Fruit fly (Drosophila melanogaster) whole organism, embryonic: ENCODE measurements around the gene SdicC.
A peak's percentile ranks its signal among the peaks of the same experiment; 100 is the strongest.

Source experiments
- Antp ChIP-seq: fragments of 200-800 bp; sonication (Bioruptor generic); optimal IDR thresholded peaks from 3 replicates; lab custom pipeline; 2016; ENCODE audit warnings: missing biosample characterization, missing genetic modification characterization
- CG10431 ChIP-seq: fragments of 200-800 bp; sonication (Bioruptor generic); optimal IDR thresholded peaks from 3 replicates; lab custom pipeline; 2018; ENCODE audit warnings: missing biosample characterization, mild to moderate bottlenecking, missing genetic modification characterization
- CG12104 ChIP-seq: fragments of 200-800 bp; sonication (Bioruptor generic); optimal IDR thresholded peaks from 3 replicates; lab custom pipeline; 2016; ENCODE audit warnings: missing biosample characterization, missing genetic modification characterization
- CG12299 ChIP-seq: fragments of 200-800 bp; sonication (Bioruptor generic); optimal IDR thresholded peaks from 2 replicates; lab custom pipeline; 2018; ENCODE audit warnings: missing biosample characterization, mild to moderate bottlenecking, missing genetic modification characterization
- CG1233 ChIP-seq: fragments of 200-800 bp; sonication (Bioruptor generic); optimal IDR thresholded peaks from 4 replicates; lab custom pipeline; 2018; ENCODE audit warnings: missing biosample characterization, mild to moderate bottlenecking, missing genetic modification characterization
- CG12391 ChIP-seq: fragments of 200-800 bp; sonication (Bioruptor generic); optimal IDR thresholded peaks from 3 replicates; lab custom pipeline; 2018; ENCODE audit warnings: missing biosample characterization, mild to moderate bottlenecking, missing genetic modification characterization, moderate library complexity
- CG12659 ChIP-seq: fragments of 200-800 bp; sonication (Bioruptor generic); optimal IDR thresholded peaks from 3 replicates; lab custom pipeline; 2017; ENCODE audit warnings: mild to moderate bottlenecking, missing biosample characterization, missing genetic modification reagents, missing genetic modification characterization
- CG13624 ChIP-seq: fragments of 200-800 bp; sonication (Bioruptor generic); optimal IDR thresholded peaks from 2 replicates; lab custom pipeline; 2016; ENCODE audit warnings: missing biosample characterization, missing genetic modification characterization
- CG14710 ChIP-seq: fragments of 200-800 bp; sonication (Bioruptor generic); optimal IDR thresholded peaks from 3 replicates; lab custom pipeline; 2019; ENCODE audit warnings: missing biosample characterization, mild to moderate bottlenecking, missing genetic modification characterization, moderate library complexity
- CG16815 ChIP-seq: fragments of 200-800 bp; sonication (Bioruptor generic); optimal IDR thresholded peaks from 3 replicates; lab custom pipeline; 2017; ENCODE audit warnings: missing biosample characterization, mild to moderate bottlenecking, missing genetic modification characterization
- CG17186 ChIP-seq: fragments of 200-800 bp; sonication (Bioruptor generic); optimal IDR thresholded peaks from 3 replicates; lab custom pipeline; 2017; ENCODE audit warnings: missing biosample characterization, missing genetic modification reagents, missing genetic modification characterization
- CG17912 ChIP-seq: fragments of 200-800 bp; sonication (Bioruptor generic); optimal IDR thresholded peaks from 2 replicates; lab custom pipeline; 2018; ENCODE audit warnings: missing biosample characterization, mild to moderate bottlenecking, missing genetic modification characterization
- CG2129 ChIP-seq: fragments of 200-800 bp; sonication (Bioruptor generic); IDR thresholded peaks from 2 replicates; pipeline ENCODE4 v1.3.6; 2022; ENCODE audit warnings: missing biosample characterization, missing genetic modification characterization; ENCODE audit not compliant: partially characterized antibody
- CG2712 ChIP-seq: fragments of 200-800 bp; optimal IDR thresholded peaks from 3 replicates; lab custom pipeline; 2019; ENCODE audit warnings: missing biosample characterization, mild to moderate bottlenecking, missing genetic modification characterization, moderate library complexity
- CG34224 ChIP-seq: fragments of 200-800 bp; sonication (Bioruptor generic); IDR thresholded peaks from 3 replicates; pipeline ENCODE4 v1.3.6; 2022; ENCODE audit warnings: missing biosample characterization, missing genetic modification characterization; ENCODE audit not compliant: partially characterized antibody
- CG3995 ChIP-seq: fragments of 200-800 bp; sonication (Bioruptor generic); optimal IDR thresholded peaks from 3 replicates; lab custom pipeline; 2016; ENCODE audit warnings: missing biosample characterization, missing genetic modification characterization
- CG42726 ChIP-seq: fragments of 200-800 bp; sonication (Bioruptor generic); IDR thresholded peaks from 2 replicates; pipeline ENCODE4 v1.3.6; 2022; ENCODE audit warnings: missing biosample characterization, missing genetic modification characterization; ENCODE audit not compliant: partially characterized antibody
- CG4617 ChIP-seq: fragments of 200-800 bp; sonication (Bioruptor generic); optimal IDR thresholded peaks from 3 replicates; lab custom pipeline; 2016; ENCODE audit warnings: missing biosample characterization, missing genetic modification characterization, borderline replicate concordance
- CG4707 ChIP-seq: fragments of 200-800 bp; sonication (Bioruptor generic); optimal IDR thresholded peaks from 2 replicates; lab custom pipeline; 2018; ENCODE audit warnings: missing biosample characterization, mild to moderate bottlenecking, missing genetic modification characterization, moderate library complexity
- CG6791 ChIP-seq: fragments of 200-800 bp; sonication (Bioruptor generic); IDR thresholded peaks from 3 replicates; pipeline ENCODE4 v1.3.6; 2022; ENCODE audit warnings: missing biosample characterization, missing genetic modification characterization; ENCODE audit not compliant: partially characterized antibody
- CG7357 ChIP-seq: fragments of 200-800 bp; sonication (Bioruptor generic); IDR thresholded peaks from 3 replicates; pipeline ENCODE4 v1.3.6; 2022; ENCODE audit warnings: missing biosample characterization, missing genetic modification characterization
- CG8944 ChIP-seq: fragments of 200-800 bp; sonication (Bioruptor generic); optimal IDR thresholded peaks from 3 replicates; lab custom pipeline; 2016; ENCODE audit warnings: missing biosample characterization, missing genetic modification characterization
- CG9932 ChIP-seq: fragments of 200-800 bp; sonication (Bioruptor generic); IDR thresholded peaks from 2 replicates; pipeline ENCODE4 v1.3.6; 2022; ENCODE audit warnings: missing biosample characterization, missing genetic modification characterization
- CoRest ChIP-seq: fragments of 200-800 bp; sonication (Bioruptor generic); optimal IDR thresholded peaks from 3 replicates; lab custom pipeline; 2018; ENCODE audit warnings: missing biosample characterization, mild to moderate bottlenecking, missing genetic modification characterization, moderate library complexity
- Dll ChIP-seq: fragments of 200-800 bp; sonication (Bioruptor generic); IDR thresholded peaks from 4 replicates; pipeline ENCODE4 v1.3.6; 2022; ENCODE audit warnings: missing biosample characterization, missing genetic modification characterization; ENCODE audit not compliant: partially characterized antibody
- E2f2 ChIP-seq: fragments of 200-800 bp; sonication (Bioruptor generic); IDR thresholded peaks from 2 replicates; pipeline ENCODE4 v1.3.6; 2022; ENCODE audit warnings: missing biosample characterization, missing genetic modification characterization
- HmgZ ChIP-seq: fragments of 200-800 bp; sonication (Bioruptor generic); optimal IDR thresholded peaks from 2 replicates; lab custom pipeline; 2018; ENCODE audit warnings: missing biosample characterization, mild to moderate bottlenecking, missing genetic modification characterization
- Med ChIP-seq: fragments of 200-800 bp; sonication (Bioruptor generic); peaks from one replicate; lab custom pipeline; 2016; ENCODE audit warnings: missing biosample characterization, missing genetic modification characterization, mild to moderate bottlenecking, inconsistent platforms, moderate library complexity
- Mes4 ChIP-seq: fragments of 200-800 bp; sonication (Bioruptor generic); optimal IDR thresholded peaks from 2 replicates; lab custom pipeline; 2016; ENCODE audit warnings: missing biosample characterization, missing genetic modification characterization
- Myb ChIP-seq: fragments of 200-800 bp; sonication (Bioruptor generic); optimal IDR thresholded peaks from 2 replicates; lab custom pipeline; 2016; ENCODE audit warnings: missing biosample characterization, missing genetic modification characterization
- Opbp ChIP-seq: fragments of 200-800 bp; sonication (Bioruptor generic); IDR thresholded peaks from 3 replicates; pipeline ENCODE4 v1.3.6; 2022; ENCODE audit warnings: missing biosample characterization, missing genetic modification characterization; ENCODE audit not compliant: partially characterized antibody
- ase ChIP-seq: fragments of 200-800 bp; sonication (Bioruptor generic); IDR thresholded peaks from 3 replicates; pipeline ENCODE4 v1.3.6; 2022; ENCODE audit warnings: missing biosample characterization, missing genetic modification characterization
- dm ChIP-seq: fragments of 200-800 bp; sonication (Bioruptor generic); optimal IDR thresholded peaks from 3 replicates; lab custom pipeline; 2016; ENCODE audit warnings: missing biosample characterization, missing genetic modification characterization
- fd102C ChIP-seq: fragments of 200-800 bp; sonication (Bioruptor generic); optimal IDR thresholded peaks from 2 replicates; lab custom pipeline; 2018; ENCODE audit warnings: missing biosample characterization, mild to moderate bottlenecking, missing genetic modification characterization, moderate library complexity
- gro ChIP-seq: fragments of 200-800 bp; sonication (Bioruptor generic); optimal IDR thresholded peaks from 2 replicates; lab custom pipeline; 2016; ENCODE audit warnings: missing biosample characterization, missing genetic modification characterization
- inv ChIP-seq: fragments of 200-800 bp; sonication (Bioruptor generic); IDR thresholded peaks from 2 replicates; pipeline ENCODE4 v1.3.6; 2022; ENCODE audit warnings: missing biosample characterization, missing genetic modification characterization; ENCODE audit not compliant: partially characterized antibody
- knrl ChIP-seq: fragments of 200-800 bp; sonication (Bioruptor generic); IDR thresholded peaks from 3 replicates; pipeline ENCODE4 v1.3.6; 2022; ENCODE audit warnings: missing biosample characterization, missing genetic modification characterization; ENCODE audit not compliant: partially characterized antibody
- mam ChIP-seq: fragments of 200-800 bp; sonication (Bioruptor generic); optimal IDR thresholded peaks from 3 replicates; lab custom pipeline; 2016; ENCODE audit warnings: missing biosample characterization, missing genetic modification characterization
- mld ChIP-seq: fragments of 200-800 bp; sonication (Bioruptor generic); IDR thresholded peaks from 3 replicates; pipeline ENCODE4 v1.3.6; 2022; ENCODE audit warnings: missing biosample characterization, missing genetic modification characterization; ENCODE audit not compliant: partially characterized antibody
- nerfin-2 ChIP-seq: fragments of 200-800 bp; sonication (Bioruptor generic); IDR thresholded peaks from 2 replicates; pipeline ENCODE4 v1.3.6; 2022; ENCODE audit warnings: missing biosample characterization, missing genetic modification characterization; ENCODE audit not compliant: partially characterized antibody
- pb ChIP-seq: fragments of 200-800 bp; sonication (Bioruptor generic); optimal IDR thresholded peaks from 3 replicates; lab custom pipeline; 2016; ENCODE audit warnings: missing biosample characterization, missing genetic modification characterization
- sens ChIP-seq: fragments of 200-800 bp; sonication (Bioruptor generic); peaks from one replicate; lab custom pipeline; 2016; ENCODE audit warnings: missing biosample characterization, missing genetic modification characterization
- shn ChIP-seq: fragments of 200-800 bp; sonication (Bioruptor generic); optimal IDR thresholded peaks from 3 replicates; lab custom pipeline; 2016; ENCODE audit warnings: missing biosample characterization, missing genetic modification characterization
- sna ChIP-seq: fragments of 200-800 bp; sonication (Bioruptor generic); IDR thresholded peaks from 2 replicates; pipeline ENCODE4 v1.3.6; 2022; ENCODE audit warnings: missing biosample characterization, missing genetic modification characterization; ENCODE audit not compliant: partially characterized antibody
- sug ChIP-seq: fragments of 200-800 bp; optimal IDR thresholded peaks from 2 replicates; lab custom pipeline; 2019; ENCODE audit warnings: missing biosample characterization, mild to moderate bottlenecking, missing genetic modification characterization, moderate library complexity
- tna ChIP-seq: fragments of 200-800 bp; sonication (Bioruptor generic); IDR thresholded peaks from 2 replicates; pipeline ENCODE4 v1.3.6; 2022; ENCODE audit warnings: missing biosample characterization, missing genetic modification characterization; ENCODE audit not compliant: partially characterized antibody
- trem ChIP-seq: fragments of 200-800 bp; optimal IDR thresholded peaks from 3 replicates; lab custom pipeline; 2019; ENCODE audit warnings: missing biosample characterization, mild to moderate bottlenecking, missing genetic modification characterization, moderate library complexity
- tx ChIP-seq: fragments of 200-800 bp; sonication (Bioruptor generic); optimal IDR thresholded peaks from 2 replicates; lab custom pipeline; 2016; ENCODE audit warnings: missing biosample characterization, missing genetic modification characterization
- vnd ChIP-seq: fragments of 200-800 bp; sonication (Bioruptor generic); IDR thresholded peaks from 3 replicates; pipeline ENCODE4 v1.3.6; 2022; ENCODE audit warnings: missing biosample characterization, missing genetic modification characterization; ENCODE audit not compliant: partially characterized antibody

SdicC gene

dm6 chrX:20251069-20251468 lies 34.0 kb upstream of the SdicC start, which contains the start of the genes CG17068 and Rab10 (continued):
- TF ChIP-seq CG4707 (no peak), knrl (GFP tag; lab: Robert Waterston, UW) (peak; percentile 94), Myb (GFP tag; lab: Kevin White, UChicago) (peak; percentile 22), Med (GFP tag; lab: Kevin White, UChicago) (peak; percentile 81), vnd (GFP tag; lab: Robert Waterston, UW) (peak; percentile 91), ase (no peak), trem (tag; lab: Kevin White, UChicago) (peak; percentile 76), CG7357 (no peak), fd102C (GFP tag; lab: Kevin White, UChicago) (no peak), CG17912 (GFP tag; lab: Kevin White, UChicago) (no peak), CG3995 (peak; percentile 98), mam (GFP tag; lab: Kevin White, UChicago) (peak; percentile 32), sug (tag; lab: Kevin White, UChicago) (peak; percentile 19), Mes4 (no peak), sens (GFP tag; lab: Kevin White, UChicago) (peak; percentile 88), CG13624 (GFP tag; lab: Kevin White, UChicago) (peak; percentile 51), CG2712 (tag; lab: Kevin White, UChicago) (peak; percentile 31), CG16815 (GFP tag; lab: Kevin White, UChicago) (no peak), CG8944 (GFP tag; lab: Kevin White, UChicago) (no peak), tx (GFP tag; lab: Kevin White, UChicago) (no peak), E2f2 (GFP tag; lab: Robert Waterston, UW) (peak; percentile 51; the same call in 1 of the 2 replicates), CG12391 (peak; percentile 31), CG6791 (GFP tag; lab: Robert Waterston, UW) (peak; percentile 81), dm (peak; percentile 53), Antp (GFP tag; lab: Kevin White, UChicago) (peak; percentile 13), Dll (GFP tag; lab: Robert Waterston, UW) (peak; percentile 95), CG4617 (GFP tag; lab: Kevin White, UChicago) (peak; percentile 69), nerfin-2 (GFP tag; lab: Robert Waterston, UW) (peak; percentile 88), gro (GFP tag; lab: Kevin White, UChicago) (peak; percentile 1), CG9932 (GFP tag; lab: Robert Waterston, UW) (peak; percentile 27; the same call in 1 of the 2 replicates), CG2129 (peak; percentile 93), CG1233 (GFP tag; lab: Kevin White, UChicago) (no peak), CG14710 (tag; lab: Kevin White, UChicago) (peak; percentile 68), inv (GFP tag; lab: Robert Waterston, UW) (peak; percentile 91), CoRest (peak; percentile 7), CG34224 (GFP tag; lab: Robert Waterston, UW) (peak; percentile 96), CG10431 (GFP tag; lab: Kevin White, UChicago) (no peak), CG12104 (GFP tag; lab: Kevin White, UChicago) (no peak), CG42726 (GFP tag; lab: Robert Waterston, UW) (peak; percentile 74), CG12299 (tag; lab: Kevin White, UChicago) (peak; percentile 16), CG17186 (GFP tag; lab: Kevin White, UChicago) (peak; percentile 61), sna (peak; percentile 88), mld (GFP tag; lab: Robert Waterston, UW) (peak; percentile 75), shn (no peak), CG12659 (GFP tag; lab: Kevin White, UChicago) (peak; percentile 34), tna (GFP tag; lab: Robert Waterston, UW) (peak; percentile 84), HmgZ (tag; lab: Kevin White, UChicago) (peak; percentile 19), pb (GFP tag; lab: Kevin White, UChicago) (no peak), Opbp (GFP tag; lab: Robert Waterston, UW) (peak; percentile 80; the same call in 2 of the 3 replicates)
